Fruit fly (Drosophila melanogaster): ENCODE data around the gene Bre1.

The Bre1 gene

dm6 chr3L:5813016-5813415, 19.0 kb upstream of the Bre1 start, which contains the start of gene mad2 (continued):
- TF ChIP-seq fd102C (GFP tag; optimal IDR thresholded peaks at IDR 0.05) (no peak), CG13287 (GFP tag; IDR thresholded peaks at IDR 0.05; ENCODE audit: partially characterized antibody) (peak; percentile 81), Mrtf (GFP tag; IDR thresholded peaks at IDR 0.05) (no peak), ssp (GFP tag; IDR thresholded peaks at IDR 0.05) (0 out of 2 replicates have a peak, but pooled peaks have one; percentile 25), Chrac-16 (GFP tag; optimal IDR thresholded peaks at IDR 0.05) (no peak), Myb (GFP tag; optimal IDR thresholded peaks at IDR 0.05) (peak; percentile 82), ac (GFP tag; optimal IDR thresholded peaks at IDR 0.05) (no peak), CG3163 (GFP tag; optimal IDR thresholded peaks at IDR 0.05) (no peak), MBD-R2 (GFP tag; IDR thresholded peaks at IDR 0.05) (peak; percentile 65), CG13424 (tag; optimal IDR thresholded peaks at IDR 0.05) (peak; percentile 35), ci (GFP tag; IDR thresholded peaks at IDR 0.05) (no peak), grau (tag; optimal IDR thresholded peaks at IDR 0.05) (peak; percentile 38), B-H2 (GFP tag; optimal IDR thresholded peaks at IDR 0.05) (peak; percentile 45), nerfin-2 (GFP tag; IDR thresholded peaks at IDR 0.05; ENCODE audit: partially characterized antibody) (no peak), CG10979 (tag; optimal IDR thresholded peaks at IDR 0.05) (no peak), BEAF-32 (GFP tag; optimal IDR thresholded peaks at IDR 0.05) (peak; percentile 74), HmgD (GFP tag; optimal IDR thresholded peaks at IDR 0.05) (peak; percentile 81), CG4617 (GFP tag; optimal IDR thresholded peaks at IDR 0.05; ENCODE audit: borderline replicate concordance) (peak; percentile 16), CG11504 (tag; optimal IDR thresholded peaks at IDR 0.05) (peak; percentile 46), YL-1 (GFP tag; optimal IDR thresholded peaks at IDR 0.05) (peak; percentile 13), CG11456 (GFP tag; IDR thresholded peaks at IDR 0.05) (peak; percentile 20; the same call in 1 of the 3 replicates), NK7.1 (GFP tag; optimal IDR thresholded peaks at IDR 0.05) (no peak), CG31441 (GFP tag; IDR thresholded peaks at IDR 0.05) (no peak), CG14860 (GFP tag; IDR thresholded peaks at IDR 0.05; ENCODE audit: partially characterized antibody) (peak; percentile 43; the same call in 1 of the 3 replicates), tna (GFP tag; IDR thresholded peaks at IDR 0.05; ENCODE audit: partially characterized antibody) (peak; percentile 53; the same call in 1 of the 2 replicates), ro (GFP tag; IDR thresholded peaks at IDR 0.05) (no peak), CG11560 (tag; IDR thresholded peaks at IDR 0.05) (peak; percentile 85; the same call in 2 of the 3 replicates), D19A (tag; optimal IDR thresholded peaks at IDR 0.05) (no peak), Aef1 (GFP tag; IDR thresholded peaks at IDR 0.05) (no peak), gcm2 (GFP tag; optimal IDR thresholded peaks at IDR 0.05) (no peak), bigmax (GFP tag; optimal IDR thresholded peaks at IDR 0.05) (no peak), Ets97D (GFP tag; optimal IDR thresholded peaks at IDR 0.05) (peak; percentile 75), Hr78 (GFP tag; optimal IDR thresholded peaks at IDR 0.05) (no peak), sd (tag; optimal IDR thresholded peaks at IDR 0.05) (peak; percentile 3), CG3838 (GFP tag; optimal IDR thresholded peaks at IDR 0.05) (no peak), CG17186 (GFP tag; optimal IDR thresholded peaks at IDR 0.05) (peak; percentile 60), CG4854 (GFP tag; optimal IDR thresholded peaks at IDR 0.05) (no peak), Lhr (GFP tag; optimal IDR thresholded peaks at IDR 0.05) (peak; percentile 97), danr (GFP tag; IDR thresholded peaks at IDR 0.05) (no peak), ash1 (GFP tag; optimal IDR thresholded peaks at IDR 0.05) (no peak), onecut (GFP tag; IDR thresholded peaks at IDR 0.05) (peak; percentile 34; the same call in 1 of the 2 replicates), HLH4C (GFP tag; IDR thresholded peaks at IDR 0.05; ENCODE audit: partially characterized antibody) (peak; percentile 65), NC2β (GFP tag; optimal IDR thresholded peaks at IDR 0.05) (peak; percentile 34), her (GFP tag; optimal IDR thresholded peaks at IDR 0.05) (no peak), CG14050 (GFP tag; IDR thresholded peaks at IDR 0.05) (no peak), CHES-1-like (GFP tag; optimal IDR thresholded peaks at IDR 0.05) (peak; percentile 5), grn (GFP tag; optimal IDR thresholded peaks at IDR 0.05) (no peak), ftz-f1 (GFP tag; optimal IDR thresholded peaks at IDR 0.05) (no peak), phol (tag; optimal IDR thresholded peaks at IDR 0.05) (peak; percentile 41), vvl (GFP tag; IDR thresholded peaks at IDR 0.05) (peak; percentile 34; the same call in 1 of the 2 replicates)

Data from whole organism, embryonic.